Worm (Caenorhabditis elegans) whole organism, L4 larva: Measurements from ENCODE around the gene T09F5.2.
A peak's percentile ranks its signal among the peaks of the same experiment; 100 is the strongest.

Experiments used
- D1046.2 ChIP-seq: fragments of 200-800 bp; sonication (Bioruptor generic); IDR thresholded peaks from 2 replicates; pipeline ENCODE4 v1.3.6; 2022; ENCODE audit warnings: missing genetic modification characterization, missing compliant biosample characterization
- T26A8.4 ChIP-seq: fragments of 200-800 bp; sonication (Bioruptor generic); IDR thresholded peaks from 2 replicates; pipeline ENCODE4 v1.3.6; 2022; ENCODE audit warnings: missing genetic modification characterization, missing compliant biosample characterization
- Y105C5A.15 ChIP-seq: fragments of 200-800 bp; sonication (Bioruptor generic); IDR thresholded peaks from 2 replicates; pipeline ENCODE4 v1.3.6; 2022; ENCODE audit warnings: missing genetic modification characterization, missing compliant biosample characterization
- Y48G9A.11 ChIP-seq: fragments of 200-800 bp; sonication (Bioruptor generic); IDR thresholded peaks from 2 replicates; pipeline ENCODE4 v1.3.6; 2022; ENCODE audit warnings: missing genetic modification reagents, missing genetic modification characterization, missing compliant biosample characterization
- Y5F2A.4 ChIP-seq: fragments of 200-800 bp; sonication (Bioruptor generic); optimal IDR thresholded peaks from 2 replicates; lab custom pipeline; 2018; ENCODE audit warnings: mild to moderate bottlenecking, missing genetic modification characterization, missing compliant biosample characterization
- Y75B8A.6 ChIP-seq: fragments of 200-800 bp; sonication (Bioruptor generic); IDR thresholded peaks from 2 replicates; pipeline ENCODE4 v1.3.6; 2022; ENCODE audit warnings: missing genetic modification reagents, missing genetic modification characterization, missing compliant biosample characterization
- daf-12 ChIP-seq: fragments of 150-350 bp; optimal IDR thresholded peaks from 2 replicates; lab custom pipeline; 2014; ENCODE audit warnings: missing biosample characterization, missing genetic modification reagents, missing genetic modification characterization
- dmd-6 ChIP-seq: fragments of 200-800 bp; sonication (Bioruptor generic); IDR thresholded peaks from 2 replicates; pipeline ENCODE4 v1.3.6; 2022; ENCODE audit warnings: missing genetic modification reagents, missing genetic modification characterization, missing compliant biosample characterization
- dmd-8 ChIP-seq: fragments of 200-800 bp; sonication (Bioruptor generic); IDR thresholded peaks from 2 replicates; pipeline ENCODE4 v1.3.6; 2022; ENCODE audit warnings: missing genetic modification characterization, missing compliant biosample characterization
- dve-1 ChIP-seq: sonication (generic microtip); optimal IDR thresholded peaks from 2 replicates; lab custom pipeline; 2017; ENCODE audit warnings: antibody characterized with exemption, mild to moderate bottlenecking, missing genetic modification characterization, missing compliant biosample characterization; ENCODE audit not compliant: insufficient read depth
- egl-27 ChIP-seq: sonication (generic microtip); optimal IDR thresholded peaks from 3 replicates; lab custom pipeline; 2017; ENCODE audit warnings: missing biosample characterization, missing genetic modification reagents, missing genetic modification characterization
- fos-1 ChIP-seq: fragments of 150-350 bp; optimal IDR thresholded peaks from 2 replicates; lab custom pipeline; 2014; ENCODE audit warnings: missing biosample characterization, missing genetic modification characterization
- hif-1 ChIP-seq, 2 experiments: sonication (generic microtip); optimal IDR thresholded peaks; 2 replicates each; lab custom pipeline; 2016 to 2017; ENCODE audit warnings: missing compliant biosample characterization in 2 of 2, missing genetic modification characterization in 2 of 2, missing genetic modification reagents in 2 of 2, missing genotype in 2 of 2, mild to moderate bottlenecking in 1 of 2
- hlh-11 ChIP-seq: fragments of 200-800 bp; sonication (Bioruptor generic); optimal IDR thresholded peaks from 2 replicates; lab custom pipeline; 2018; ENCODE audit warnings: mild to moderate bottlenecking, missing genetic modification characterization, missing compliant biosample characterization
- hlh-30 ChIP-seq: sonication (generic microtip); optimal IDR thresholded peaks from 2 replicates; lab custom pipeline; 2017; ENCODE audit warnings: antibody characterized with exemption, mild to moderate bottlenecking, missing genetic modification characterization, missing compliant biosample characterization; ENCODE audit not compliant: insufficient read depth
- lin-15B ChIP-seq: fragments of 150-350 bp; sonication (generic microtip); optimal IDR thresholded peaks from 3 replicates; lab custom pipeline; 2014; ENCODE audit warnings: missing biosample characterization, missing genetic modification characterization
- lin-29 ChIP-seq: fragments of 200-800 bp; sonication (Bioruptor generic); IDR thresholded peaks from 2 replicates; pipeline ENCODE4 v1.3.6; 2022; ENCODE audit warnings: missing genetic modification reagents, missing genetic modification characterization, missing compliant biosample characterization
- lin-38 ChIP-seq: fragments of 200-800 bp; sonication (Bioruptor generic); IDR thresholded peaks from 2 replicates; pipeline ENCODE4 v1.3.6; 2022; ENCODE audit warnings: missing genetic modification reagents, missing genetic modification characterization, missing compliant biosample characterization
- lin-39 ChIP-seq: fragments of 150-350 bp; optimal IDR thresholded peaks from 2 replicates; lab custom pipeline; 2014; ENCODE audit warnings: missing biosample characterization, missing genetic modification reagents, missing genetic modification characterization
- mdl-1 ChIP-seq, 2 experiments: fragments of 150-350 bp in 1 of 2; sonication (generic microtip) in 1 of 2; optimal IDR thresholded peaks; 2 replicates each; lab custom pipeline; 2014 to 2017; ENCODE audit warnings: missing biosample characterization in 2 of 2, missing genetic modification characterization in 2 of 2
- mdt-29 ChIP-seq: fragments of 200-800 bp; sonication (Bioruptor generic); IDR thresholded peaks from 2 replicates; pipeline ENCODE4 v1.3.6; 2022; ENCODE audit warnings: missing genetic modification reagents, missing genetic modification characterization, missing compliant biosample characterization
- nhr-102 ChIP-seq: sonication (generic microtip); optimal IDR thresholded peaks from 2 replicates; lab custom pipeline; 2016; ENCODE audit warnings: mild to moderate bottlenecking, missing genetic modification characterization, moderate library complexity, missing compliant biosample characterization
- nhr-237 ChIP-seq: sonication (generic microtip); optimal IDR thresholded peaks from 2 replicates; lab custom pipeline; 2017; ENCODE audit warnings: missing biosample characterization, missing genetic modification characterization
- nhr-28 ChIP-seq: fragments of 150-350 bp; optimal IDR thresholded peaks from 2 replicates; lab custom pipeline; 2014; ENCODE audit warnings: missing biosample characterization, missing genetic modification characterization
- pha-4 ChIP-seq, 2 experiments: fragments of 150-350 bp in 1 of 2; fragments of 200-800 bp in 1 of 2; sonication (Bioruptor generic) in 1 of 2; IDR thresholded peaks in 1 of 2; optimal IDR thresholded peaks in 1 of 2; 2 replicates each; pipeline versions ENCODE4 v1.3.6 to Lab custom; 2014 to 2022; ENCODE audit warnings: missing genetic modification characterization in 2 of 2, missing genetic modification reagents in 2 of 2, missing biosample characterization in 1 of 2, missing compliant biosample characterization in 1 of 2
- php-3 ChIP-seq: fragments of 200-800 bp; sonication (Bioruptor generic); IDR thresholded peaks from 2 replicates; pipeline ENCODE4 v1.3.6; 2022; ENCODE audit warnings: missing genetic modification reagents, missing genetic modification characterization, missing compliant biosample characterization
- pqm-1 ChIP-seq: sonication (generic microtip); optimal IDR thresholded peaks from 2 replicates; lab custom pipeline; 2017; ENCODE audit warnings: missing biosample characterization, missing genetic modification characterization
- unc-39 ChIP-seq: sonication (generic microtip); optimal IDR thresholded peaks from 2 replicates; lab custom pipeline; 2017; ENCODE audit warnings: missing biosample characterization, missing genetic modification characterization
- unc-62 ChIP-seq, 3 experiments: fragments of 150-350 bp in 1 of 3; sonication (generic microtip); optimal IDR thresholded peaks in 2 of 3; peaks in 1 of 3; 1 replicate in 1 of 3; 2 replicates in 2 of 3; lab custom pipeline; 2014 to 2017; ENCODE audit warnings: missing biosample characterization in 3 of 3, missing genetic modification characterization in 3 of 3, missing genetic modification reagents in 3 of 3, missing genotype in 1 of 3
- zfp-2 ChIP-seq: sonication (generic microtip); optimal IDR thresholded peaks from 2 replicates; lab custom pipeline; 2016; ENCODE audit warnings: mild to moderate bottlenecking, missing genetic modification characterization, missing compliant biosample characterization
- zfp-3 ChIP-seq: fragments of 200-800 bp; sonication (Bioruptor generic); conservative IDR thresholded peaks from 2 replicates; pipeline ENCODE4 v1.3.6; 2022; ENCODE audit warnings: missing genetic modification reagents, missing genetic modification characterization, missing compliant biosample characterization
- zip-2 ChIP-seq: fragments of 150-350 bp; optimal IDR thresholded peaks from 2 replicates; lab custom pipeline; 2014; ENCODE audit warnings: missing biosample characterization, missing genetic modification characterization
- ztf-11 ChIP-seq: fragments of 150-350 bp; optimal IDR thresholded peaks from 2 replicates; lab custom pipeline; 2014; ENCODE audit warnings: missing biosample characterization, missing genetic modification characterization

T09F5.2 gene

ce11 chrV:15168018-15168417, 17.3 kb downstream of the T09F5.2 start:
- TF ChIP-seq nhr-28 (tag; lab: Kevin White, UChicago) (peak; percentile 74), hlh-30 (tag; lab: Kevin White, UChicago) (peak; percentile 43)
- TF ChIP-seq, all 104 proteins: peak for 2; not testable (repeated sequence) for 102

- TF ChIP-seq hif-1 (tag; optimal IDR thresholded peaks at IDR 0.05; lab: Kevin White, UChicago): peak in 1 of 2 experiments; percentile 31
- no peak for TF ChIP-seq lin-38 (GFP tag; lab: Robert Waterston, UW)
- peak; percentile 19 for TF ChIP-seq nhr-28 (tag; lab: Kevin White, UChicago)
- no peak for TF ChIP-seq Y105C5A.15 (GFP tag; lab: Robert Waterston, UW)
- no peak for TF ChIP-seq daf-12 (tag; lab: Kevin White, UChicago)
- TF ChIP-seq, all 104 proteins: peak for 2
These were observed 24.7 kb downstream of the T09F5.2 start, which contains the start of gene clec-47 for ce11 chrV:15175459-15175858. Gene clec-47 (plus strand): TSS chrV:15175759.

ce11 chrV:15179757-15180156, 29.0 kb downstream of the T09F5.2 start, which contains the start of gene T09F5.10:
Gene T09F5.10 (plus strand): TSS chrV:15180057.
- TF ChIP-seq mdl-1 (tag; optimal IDR thresholded peaks at IDR 0.05; lab: Kevin White, UChicago): no peak

- TF ChIP-seq lin-29: no peak
- no peak for TF ChIP-seq zfp-3 (GFP tag; lab: Robert Waterston, UW)
- TF ChIP-seq lin-39 (tag; lab: Kevin White, UChicago): no peak
These were observed 31.1 kb downstream of the T09F5.2 start for ce11 chrV:15181899-15182298.

- TF ChIP-seq mdt-29 (no peak), egl-27 (tag; lab: Kevin White, UChicago) (no peak), nhr-237 (tag; lab: Kevin White, UChicago) (no peak), Y48G9A.11 (GFP tag; lab: Robert Waterston, UW) (no peak), hlh-30 (tag; lab: Kevin White, UChicago) (no peak), lin-15B (tag; lab: Kevin White, UChicago) (no peak), Y5F2A.4 (GFP tag; lab: Kevin White, UChicago) (no peak), fos-1 (tag; lab: Kevin White, UChicago) (no peak), dmd-6 (peak; percentile 33; the same call in 1 of the 2 replicates), php-3 (GFP tag; lab: Robert Waterston, UW) (no peak), nhr-102 (tag; lab: Kevin White, UChicago) (no peak), D1046.2 (GFP tag; lab: Robert Waterston, UW) (no peak), Y75B8A.6 (GFP tag; lab: Robert Waterston, UW) (no peak), unc-62 (GFP tag; optimal IDR thresholded peaks at IDR 0.05 in 1 of 2; lab: Kevin White, UChicago) (no peak), unc-62 (tag; optimal IDR thresholded peaks at IDR 0.05; lab: Kevin White, UChicago) (no peak), pqm-1 (tag; lab: Kevin White, UChicago) (peak; percentile 9), nhr-28 (tag; lab: Kevin White, UChicago) (peak; percentile 10), unc-39 (tag; lab: Kevin White, UChicago) (no peak), zfp-2 (tag; lab: Kevin White, UChicago) (no peak), zip-2 (tag; lab: Kevin White, UChicago) (no peak), ztf-11 (no peak), dve-1 (tag; lab: Kevin White, UChicago) (peak; percentile 2), pha-4 (GFP tag; IDR thresholded peaks at IDR 0.05; lab: Robert Waterston, UW) (no peak), pha-4 (tag; optimal IDR thresholded peaks at IDR 0.05; lab: Kevin White, UChicago) (no peak), hlh-11 (tag; lab: Kevin White, UChicago) (no peak), dmd-8 (GFP tag; lab: Robert Waterston, UW) (no peak), T26A8.4 (GFP tag; lab: Robert Waterston, UW) (no peak)
These were observed 31.6 kb downstream of the T09F5.2 start, which contains the start of gene fbxa-84 for ce11 chrV:15182407-15182806. Gene fbxa-84 (plus strand): TSS chrV:15182440.
